Fruit fly (Drosophila melanogaster) whole organism, embryonic: ENCODE data around the gene Send2.

Experiments
- Atf3 ChIP-seq: fragments of 200-800 bp; sonication (Bioruptor generic); optimal IDR thresholded peaks from 3 replicates; lab custom pipeline; 2016; ENCODE audit warnings: missing biosample characterization, missing genetic modification characterization
- B-H2 ChIP-seq: fragments of 200-800 bp; sonication (Bioruptor generic); optimal IDR thresholded peaks from 2 replicates; lab custom pipeline; 2018; ENCODE audit warnings: missing biosample characterization, mild to moderate bottlenecking, missing genetic modification characterization
- C15 ChIP-seq: fragments of 200-800 bp; sonication (Bioruptor generic); IDR thresholded peaks from 3 replicates; pipeline ENCODE4 v1.3.6; 2022; ENCODE audit warnings: missing biosample characterization, missing genetic modification characterization
- CG12155 ChIP-seq: fragments of 200-800 bp; sonication (Bioruptor generic); optimal IDR thresholded peaks from 3 replicates; lab custom pipeline; 2016; ENCODE audit warnings: missing biosample characterization, missing genetic modification characterization
- CG13296 ChIP-seq: fragments of 200-800 bp; sonication (Bioruptor generic); optimal IDR thresholded peaks from 3 replicates; lab custom pipeline; 2018; ENCODE audit warnings: missing biosample characterization, mild to moderate bottlenecking, missing genetic modification characterization
- CG14014 ChIP-seq: fragments of 200-800 bp; sonication (Bioruptor generic); IDR thresholded peaks from 2 replicates; pipeline ENCODE4 v1.3.6; 2022; ENCODE audit warnings: missing biosample characterization, missing genetic modification characterization
- CG16813 ChIP-seq: fragments of 200-800 bp; sonication (Bioruptor generic); IDR thresholded peaks from 3 replicates; pipeline ENCODE4 v1.3.6; 2022; ENCODE audit warnings: missing biosample characterization, missing genetic modification characterization; ENCODE audit not compliant: partially characterized antibody
- CG17612 ChIP-seq: fragments of 200-800 bp; sonication (Bioruptor generic); IDR thresholded peaks from 2 replicates; pipeline ENCODE4 v1.3.6; 2022; ENCODE audit warnings: missing biosample characterization, missing genetic modification characterization
- CG1832 ChIP-seq: fragments of 200-800 bp; sonication (Bioruptor generic); optimal IDR thresholded peaks from 2 replicates; lab custom pipeline; 2017; ENCODE audit warnings: missing biosample characterization, mild to moderate bottlenecking, missing genetic modification characterization, inconsistent platforms
- CG2712 ChIP-seq: fragments of 200-800 bp; optimal IDR thresholded peaks from 3 replicates; lab custom pipeline; 2019; ENCODE audit warnings: missing biosample characterization, mild to moderate bottlenecking, missing genetic modification characterization, moderate library complexity
- CG31388 ChIP-seq: fragments of 200-800 bp; sonication (Bioruptor generic); optimal IDR thresholded peaks from 2 replicates; lab custom pipeline; 2016; ENCODE audit warnings: missing biosample characterization, missing genetic modification characterization
- CG31441 ChIP-seq: fragments of 200-800 bp; sonication (Bioruptor generic); IDR thresholded peaks from 2 replicates; pipeline ENCODE4 v1.3.6; 2022; ENCODE audit warnings: missing biosample characterization, missing genetic modification characterization
- CG3407 ChIP-seq: fragments of 200-800 bp; sonication (Bioruptor generic); optimal IDR thresholded peaks from 2 replicates; lab custom pipeline; 2018; ENCODE audit warnings: missing biosample characterization, mild to moderate bottlenecking, missing genetic modification characterization
- CG3847 ChIP-seq: fragments of 200-800 bp; sonication (Bioruptor generic); IDR thresholded peaks from 2 replicates; pipeline ENCODE4 v1.3.6; 2022; ENCODE audit warnings: missing biosample characterization, missing genetic modification characterization
- CG4707 ChIP-seq: fragments of 200-800 bp; sonication (Bioruptor generic); optimal IDR thresholded peaks from 2 replicates; lab custom pipeline; 2018; ENCODE audit warnings: missing biosample characterization, mild to moderate bottlenecking, missing genetic modification characterization, moderate library complexity
- CG4854 ChIP-seq: fragments of 200-800 bp; sonication (Bioruptor generic); optimal IDR thresholded peaks from 2 replicates; lab custom pipeline; 2016; ENCODE audit warnings: missing biosample characterization, missing genetic modification characterization, inconsistent platforms
- CG7745 ChIP-seq: fragments of 200-800 bp; sonication (Bioruptor generic); optimal IDR thresholded peaks from 2 replicates; lab custom pipeline; 2018; ENCODE audit warnings: missing biosample characterization, mild to moderate bottlenecking, missing genetic modification characterization, moderate library complexity
- CG7928 ChIP-seq: fragments of 200-800 bp; sonication (Bioruptor generic); optimal IDR thresholded peaks from 2 replicates; lab custom pipeline; 2017; ENCODE audit warnings: missing biosample characterization, mild to moderate bottlenecking, missing genetic modification characterization
- Dek ChIP-seq: fragments of 200-800 bp; sonication (Bioruptor generic); optimal IDR thresholded peaks from 3 replicates; lab custom pipeline; 2019; ENCODE audit warnings: missing biosample characterization, mild to moderate bottlenecking, missing genetic modification characterization, moderate library complexity
- ERR ChIP-seq: fragments of 200-800 bp; sonication (Bioruptor generic); optimal IDR thresholded peaks from 2 replicates; lab custom pipeline; 2016; ENCODE audit warnings: missing biosample characterization, missing genetic modification characterization
- Eip74EF ChIP-seq, 2 experiments: fragments of 200-800 bp in 1 of 2; fragments of >200 bp in 1 of 2; sonication (Bioruptor generic) in 1 of 2; optimal IDR thresholded peaks; 2 replicates each; lab custom pipeline; 2017 to 2019; ENCODE audit warnings: missing biosample characterization in 2 of 2, missing genetic modification characterization in 2 of 2, mild to moderate bottlenecking in 1 of 2, moderate library complexity in 1 of 2
- Ets65A ChIP-seq: fragments of 200-800 bp; sonication (Bioruptor generic); peaks from one replicate; lab custom pipeline; 2016; ENCODE audit warnings: missing biosample characterization, missing genetic modification characterization
- HLH3B ChIP-seq: fragments of 200-800 bp; sonication (Bioruptor generic); IDR thresholded peaks from 2 replicates; pipeline ENCODE4 v1.3.6; 2022; ENCODE audit warnings: missing biosample characterization, missing genetic modification characterization
- Lim3 ChIP-seq: fragments of 200-800 bp; sonication (Bioruptor generic); IDR thresholded peaks from 2 replicates; pipeline ENCODE4 v1.3.6; 2022; ENCODE audit warnings: missing biosample characterization, missing genetic modification characterization
- Mad ChIP-seq: fragments of 200-800 bp; sonication (Bioruptor generic); optimal IDR thresholded peaks from 2 replicates; lab custom pipeline; 2016; ENCODE audit warnings: missing biosample characterization, missing genetic modification characterization
- NfI ChIP-seq: fragments of 200-800 bp; sonication (Bioruptor generic); optimal IDR thresholded peaks from 3 replicates; lab custom pipeline; 2018; ENCODE audit warnings: missing biosample characterization, mild to moderate bottlenecking, missing genetic modification characterization, moderate library complexity
- Ravus ChIP-seq: fragments of 200-800 bp; sonication (Bioruptor generic); IDR thresholded peaks from 2 replicates; pipeline ENCODE4 v1.3.6; 2022; ENCODE audit warnings: missing biosample characterization, missing genetic modification characterization
- Scr ChIP-seq: fragments of 200-800 bp; sonication (Bioruptor generic); IDR thresholded peaks from 2 replicates; pipeline ENCODE4 v1.3.6; 2022; ENCODE audit warnings: missing biosample characterization, missing genetic modification characterization; ENCODE audit not compliant: partially characterized antibody
- Ssrp ChIP-seq: fragments of 200-800 bp; sonication (Bioruptor generic); optimal IDR thresholded peaks from 2 replicates; lab custom pipeline; 2018; ENCODE audit warnings: missing biosample characterization, mild to moderate bottlenecking, missing genetic modification characterization, moderate library complexity
- Taf1 ChIP-seq: fragments of 200-800 bp; sonication (Bioruptor generic); IDR thresholded peaks from 2 replicates; pipeline ENCODE4 v1.3.6; 2022; ENCODE audit warnings: missing biosample characterization, missing genetic modification characterization
- en ChIP-seq: fragments of 200-800 bp; sonication (Bioruptor generic); optimal IDR thresholded peaks from 2 replicates; lab custom pipeline; 2016; ENCODE audit warnings: missing biosample characterization, missing genetic modification characterization
- gce ChIP-seq: fragments of 200-800 bp; sonication (Bioruptor generic); IDR thresholded peaks from 3 replicates; pipeline ENCODE4 v1.3.6; 2022; ENCODE audit warnings: missing biosample characterization, missing genetic modification characterization
- gsb-n ChIP-seq: fragments of 200-800 bp; sonication (Bioruptor generic); optimal IDR thresholded peaks from 3 replicates; lab custom pipeline; 2018; ENCODE audit warnings: missing biosample characterization, mild to moderate bottlenecking, missing genetic modification characterization
- ind ChIP-seq: fragments of 200-800 bp; sonication (Bioruptor generic); optimal IDR thresholded peaks from 3 replicates; lab custom pipeline; 2016; ENCODE audit warnings: missing biosample characterization, missing genetic modification characterization
- jing ChIP-seq: fragments of 200-800 bp; sonication (Bioruptor generic); optimal IDR thresholded peaks from 2 replicates; lab custom pipeline; 2018; ENCODE audit warnings: missing biosample characterization, mild to moderate bottlenecking, missing genetic modification characterization
- knrl ChIP-seq: fragments of 200-800 bp; sonication (Bioruptor generic); IDR thresholded peaks from 3 replicates; pipeline ENCODE4 v1.3.6; 2022; ENCODE audit warnings: missing biosample characterization, missing genetic modification characterization; ENCODE audit not compliant: partially characterized antibody
- lilli ChIP-seq: fragments of 200-800 bp; sonication (Bioruptor generic); optimal IDR thresholded peaks from 3 replicates; lab custom pipeline; 2016; ENCODE audit warnings: missing biosample characterization, missing genetic modification characterization
- lmd ChIP-seq: fragments of 200-800 bp; sonication (Bioruptor generic); IDR thresholded peaks from 2 replicates; pipeline ENCODE4 v1.3.6; 2022; ENCODE audit warnings: missing biosample characterization, missing genetic modification characterization
- lola ChIP-seq, 3 experiments: fragments of >200 bp in 2 of 3; fragments of 200-800 bp in 1 of 3; sonication (Bioruptor generic) in 1 of 3; optimal IDR thresholded peaks; 2 replicates each; lab custom pipeline; 2017 to 2019; ENCODE audit warnings: missing biosample characterization in 3 of 3, missing genetic modification characterization in 3 of 3, mild to moderate bottlenecking in 1 of 3, moderate library complexity in 1 of 3
- nerfin-2 ChIP-seq: fragments of 200-800 bp; sonication (Bioruptor generic); IDR thresholded peaks from 2 replicates; pipeline ENCODE4 v1.3.6; 2022; ENCODE audit warnings: missing biosample characterization, missing genetic modification characterization; ENCODE audit not compliant: partially characterized antibody
- ro ChIP-seq: fragments of 200-800 bp; sonication (Bioruptor generic); IDR thresholded peaks from 2 replicates; pipeline ENCODE4 v1.3.6; 2022; ENCODE audit warnings: missing biosample characterization, missing genetic modification characterization
- sc ChIP-seq, 3 experiments: fragments of >200 bp in 2 of 3; fragments of 200-800 bp in 1 of 3; sonication (Bioruptor generic) in 1 of 3; optimal IDR thresholded peaks; 2 replicates in 2 of 3; 3 replicates in 1 of 3; lab custom pipeline; 2017; ENCODE audit warnings: mild to moderate bottlenecking in 1 of 3, missing biosample characterization in 1 of 3, missing genetic modification characterization in 1 of 3, missing genetic modification reagents in 1 of 3
- sima ChIP-seq: fragments of 200-800 bp; sonication (Bioruptor generic); optimal IDR thresholded peaks from 2 replicates; lab custom pipeline; 2016; ENCODE audit warnings: missing biosample characterization, missing genetic modification characterization
- slbo ChIP-seq: fragments of 200-800 bp; sonication (Bioruptor generic); IDR thresholded peaks from 2 replicates; pipeline ENCODE4 v1.3.6; 2022; ENCODE audit warnings: missing biosample characterization, missing genetic modification characterization
- sqz ChIP-seq: fragments of 200-800 bp; sonication (Bioruptor generic); optimal IDR thresholded peaks from 3 replicates; lab custom pipeline; 2018; ENCODE audit warnings: missing biosample characterization, mild to moderate bottlenecking, missing genetic modification characterization
- ssp ChIP-seq: fragments of 200-800 bp; sonication (Bioruptor generic); IDR thresholded peaks from 2 replicates; pipeline ENCODE4 v1.3.6; 2022; ENCODE audit warnings: missing biosample characterization, missing genetic modification characterization
- ttk ChIP-seq: fragments of 200-800 bp; sonication (Bioruptor generic); IDR thresholded peaks from 2 replicates; pipeline ENCODE4 v2.1.2; 2022; ENCODE audit warnings: missing biosample characterization, missing genetic modification characterization
- tup ChIP-seq: fragments of 200-800 bp; sonication (Bioruptor generic); optimal IDR thresholded peaks from 2 replicates; lab custom pipeline; 2016; ENCODE audit warnings: missing biosample characterization, mild to moderate bottlenecking, missing genetic modification characterization, moderate library complexity
- unc-4 ChIP-seq: fragments of 200-800 bp; sonication (Bioruptor generic); IDR thresholded peaks from 2 replicates; pipeline ENCODE4 v1.3.6; 2022; ENCODE audit warnings: missing biosample characterization, missing genetic modification characterization; ENCODE audit not compliant: partially characterized antibody

The Send2 gene

DNA sequence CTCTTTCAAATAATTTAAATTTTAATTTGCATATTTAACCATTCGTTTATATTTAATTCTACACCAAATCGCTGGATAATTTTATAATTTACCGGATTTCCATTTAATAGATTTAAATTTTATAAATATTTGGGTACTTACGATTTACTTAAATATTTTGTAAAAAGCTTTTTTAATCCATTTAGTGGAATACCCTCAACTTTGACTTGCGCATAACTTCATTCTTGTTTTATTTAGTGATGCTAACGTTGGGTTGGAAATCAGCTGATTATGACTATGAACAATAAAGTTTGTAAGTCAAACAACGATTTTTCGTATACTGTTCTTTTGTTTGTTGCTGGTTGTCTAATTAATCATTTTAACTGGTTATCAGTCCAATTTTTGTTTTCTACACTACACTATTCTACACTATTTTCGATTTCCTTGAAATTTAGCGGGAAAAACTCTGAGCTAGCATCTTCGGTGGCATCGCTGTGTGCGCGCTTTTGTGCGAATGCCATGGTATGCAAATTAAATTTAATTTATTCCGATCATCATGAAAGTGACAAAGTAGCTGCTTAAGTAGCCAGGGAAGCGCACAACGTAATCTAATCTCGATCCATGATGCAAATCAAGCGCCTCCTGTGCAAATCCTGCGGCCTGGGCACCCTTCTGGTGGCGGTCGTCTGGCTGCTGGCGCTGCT, 12.4 kb upstream of the Send2 start, which contains the start of gene Pgant35A (continued):
- TF ChIP-seq CG4707 (GFP tag; lab: Kevin White, UChicago), result no peak
- peak; percentile 20; the same call in 1 of the 2 replicates for TF ChIP-seq HLH3B
- no peak for TF ChIP-seq CG4854
- no peak for TF ChIP-seq Taf1 (GFP tag; lab: Robert Waterston, UW)
- peak; percentile 37 for TF ChIP-seq CG12155
- TF ChIP-seq CG17612 (GFP tag; lab: Robert Waterston, UW), result no peak
- TF ChIP-seq ro (GFP tag; lab: Robert Waterston, UW), result no peak
- TF ChIP-seq Eip74EF (GFP tag; optimal IDR thresholded peaks at IDR 0.05; lab: Kevin White, UChicago), result peak in 1 of 2 experiments; percentile 28
- no peak for TF ChIP-seq Lim3 (GFP tag; lab: Robert Waterston, UW)
- no peak for TF ChIP-seq CG14014 (GFP tag; lab: Robert Waterston, UW)
- TF ChIP-seq CG13296 (GFP tag; lab: Kevin White, UChicago), result peak; percentile 36
- no peak for TF ChIP-seq CG31388 (GFP tag; lab: Kevin White, UChicago)
- no peak; the same call in 2 of the 3 replicates for TF ChIP-seq knrl (GFP tag; lab: Robert Waterston, UW)
- no peak for TF ChIP-seq sima (GFP tag; lab: Kevin White, UChicago)
- no peak for TF ChIP-seq CG16813 (GFP tag; lab: Robert Waterston, UW)
- TF ChIP-seq ERR (GFP tag; lab: Kevin White, UChicago), result no peak
- TF ChIP-seq en (GFP tag; lab: Kevin White, UChicago), result no peak
- peak; percentile 65 for TF ChIP-seq CG31441 (GFP tag; lab: Robert Waterston, UW)
- TF ChIP-seq CG1832, result no peak
- TF ChIP-seq lmd (GFP tag; lab: Robert Waterston, UW), result peak; percentile 19; the same call in 1 of the 2 replicates
- TF ChIP-seq Mad (GFP tag; lab: Kevin White, UChicago), result no peak
- peak; percentile 26 for TF ChIP-seq NfI (GFP tag; lab: Kevin White, UChicago)
- no peak for TF ChIP-seq ind (GFP tag; lab: Kevin White, UChicago)
- 0 out of 2 replicates have a peak, but pooled peaks have one; percentile 37 for TF ChIP-seq Scr (GFP tag; lab: Robert Waterston, UW)
- TF ChIP-seq CG3847 (GFP tag; lab: Robert Waterston, UW), result no peak
- TF ChIP-seq slbo (GFP tag; lab: Robert Waterston, UW), result peak; percentile 37
- no peak for TF ChIP-seq Ets65A (GFP tag; lab: Kevin White, UChicago)
- TF ChIP-seq Ssrp (tag; lab: Kevin White, UChicago), result no peak
- no peak for TF ChIP-seq C15 (GFP tag; lab: Robert Waterston, UW)
- TF ChIP-seq Ravus (GFP tag; lab: Robert Waterston, UW), result no peak
- TF ChIP-seq unc-4 (GFP tag; lab: Robert Waterston, UW), result no peak
- TF ChIP-seq Atf3 (GFP tag; lab: Kevin White, UChicago), result no peak
- no peak for TF ChIP-seq tup (GFP tag; lab: Kevin White, UChicago)
- peak; percentile 8 for TF ChIP-seq CG3407 (GFP tag; lab: Kevin White, UChicago)
- peak; percentile 8; the same call in 1 of the 2 replicates for TF ChIP-seq ttk (GFP tag; lab: Robert Waterston, UW)
- peak; percentile 21 for TF ChIP-seq B-H2 (GFP tag; lab: Kevin White, UChicago)
- TF ChIP-seq nerfin-2 (GFP tag; lab: Robert Waterston, UW), result no peak
- no peak for TF ChIP-seq gce (GFP tag; lab: Robert Waterston, UW)
- peak; percentile 49 for TF ChIP-seq lilli (GFP tag; lab: Kevin White, UChicago)
- no peak for TF ChIP-seq gsb-n (tag; lab: Kevin White, UChicago)
- TF ChIP-seq CG7745 (tag; lab: Kevin White, UChicago), result peak; percentile 90
- peak; percentile 67 for TF ChIP-seq CG2712 (tag; lab: Kevin White, UChicago)
- no peak for TF ChIP-seq jing
- TF ChIP-seq Dek, result peak; percentile 31
- no peak for TF ChIP-seq CG7928 (GFP tag; lab: Kevin White, UChicago)
- no peak for TF ChIP-seq sqz
- no peak; the same call in 1 of the 2 replicates for TF ChIP-seq ssp (GFP tag; lab: Robert Waterston, UW)
- TF ChIP-seq sc (optimal IDR thresholded peaks at IDR 0.05; lab: Kevin White, UChicago), result no peak
- TF ChIP-seq sc (GFP tag; optimal IDR thresholded peaks at IDR 0.05; lab: Kevin White, UChicago), result no peak
- TF ChIP-seq lola (GFP tag; optimal IDR thresholded peaks at IDR 0.05; lab: Kevin White, UChicago), result peak in 1 of 3 experiments; percentile 49
